Fruit fly (Drosophila melanogaster) whole organism, embryonic: ENCODE data around the gene mei-218.

Experiments used
- Abd-B ChIP-seq: fragments of 200-800 bp; sonication (Bioruptor generic); optimal IDR thresholded peaks from 2 replicates; lab custom pipeline; 2018; ENCODE audit warnings: missing biosample characterization, mild to moderate bottlenecking, missing genetic modification characterization, moderate library complexity
- CG10979 ChIP-seq: fragments of 200-800 bp; sonication (Bioruptor generic); optimal IDR thresholded peaks from 2 replicates; lab custom pipeline; 2018; ENCODE audit warnings: missing biosample characterization, mild to moderate bottlenecking, missing genetic modification characterization, moderate library complexity
- CG11560 ChIP-seq: fragments of 200-800 bp; sonication (Bioruptor generic); IDR thresholded peaks from 3 replicates; pipeline ENCODE4 v1.3.6; 2022; ENCODE audit warnings: missing biosample characterization, missing genetic modification characterization
- CG12071 ChIP-seq: fragments of 200-800 bp; sonication (Bioruptor generic); optimal IDR thresholded peaks from 3 replicates; lab custom pipeline; 2018; ENCODE audit warnings: missing biosample characterization, mild to moderate bottlenecking, missing genetic modification characterization
- CG15696 ChIP-seq: fragments of 200-800 bp; sonication (Bioruptor generic); optimal IDR thresholded peaks from 2 replicates; lab custom pipeline; 2019; ENCODE audit warnings: missing biosample characterization, mild to moderate bottlenecking, missing genetic modification characterization, moderate library complexity
- CG16813 ChIP-seq: fragments of 200-800 bp; sonication (Bioruptor generic); IDR thresholded peaks from 3 replicates; pipeline ENCODE4 v1.3.6; 2022; ENCODE audit warnings: missing biosample characterization, missing genetic modification characterization; ENCODE audit not compliant: partially characterized antibody
- CG16815 ChIP-seq: fragments of 200-800 bp; sonication (Bioruptor generic); optimal IDR thresholded peaks from 3 replicates; lab custom pipeline; 2017; ENCODE audit warnings: missing biosample characterization, mild to moderate bottlenecking, missing genetic modification characterization
- CG16863 ChIP-seq: fragments of 200-800 bp; sonication (Bioruptor generic); optimal IDR thresholded peaks from 3 replicates; lab custom pipeline; 2016; ENCODE audit warnings: missing biosample characterization, missing genetic modification characterization
- CG18262 ChIP-seq: fragments of 200-800 bp; optimal IDR thresholded peaks from 3 replicates; lab custom pipeline; 2019; ENCODE audit warnings: missing biosample characterization, mild to moderate bottlenecking, missing genetic modification characterization, moderate library complexity
- CG3281 ChIP-seq: fragments of 200-800 bp; sonication (Bioruptor generic); optimal IDR thresholded peaks from 3 replicates; lab custom pipeline; 2017; ENCODE audit warnings: missing biosample characterization, mild to moderate bottlenecking, missing genetic modification characterization
- CG33557 ChIP-seq: fragments of 200-800 bp; sonication (Bioruptor generic); optimal IDR thresholded peaks from 2 replicates; lab custom pipeline; 2019; ENCODE audit warnings: missing biosample characterization, mild to moderate bottlenecking, missing genetic modification characterization, moderate library complexity
- CG4360 ChIP-seq: fragments of 200-800 bp; sonication (Bioruptor generic); IDR thresholded peaks from 2 replicates; pipeline ENCODE4 v1.3.6; 2022; ENCODE audit warnings: missing biosample characterization, missing genetic modification characterization
- CG4730 ChIP-seq: fragments of 200-800 bp; sonication (Bioruptor generic); IDR thresholded peaks from 2 replicates; pipeline ENCODE4 v1.3.6; 2022; ENCODE audit warnings: missing biosample characterization, missing genetic modification characterization
- CG6175 ChIP-seq: fragments of 200-800 bp; sonication (Bioruptor generic); IDR thresholded peaks from 3 replicates; pipeline ENCODE4 v1.3.6; 2022; ENCODE audit warnings: missing biosample characterization, missing genetic modification characterization
- CG7786 ChIP-seq: fragments of 200-800 bp; sonication (Bioruptor generic); optimal IDR thresholded peaks from 2 replicates; lab custom pipeline; 2016; ENCODE audit warnings: missing biosample characterization, missing genetic modification characterization
- CG7839 ChIP-seq: fragments of 200-800 bp; sonication (Bioruptor generic); optimal IDR thresholded peaks from 3 replicates; lab custom pipeline; 2018; ENCODE audit warnings: missing biosample characterization, mild to moderate bottlenecking, missing genetic modification characterization, moderate library complexity
- CG8388 ChIP-seq: fragments of 200-800 bp; sonication (Bioruptor generic); optimal IDR thresholded peaks from 2 replicates; lab custom pipeline; 2019; ENCODE audit warnings: missing biosample characterization, mild to moderate bottlenecking, missing genetic modification characterization, moderate library complexity
- CG8478 ChIP-seq: fragments of >200 bp; optimal IDR thresholded peaks from 2 replicates; lab custom pipeline; 2018
- CHES-1-like ChIP-seq: fragments of 200-800 bp; sonication (Bioruptor generic); optimal IDR thresholded peaks from 2 replicates; lab custom pipeline; 2016; ENCODE audit warnings: missing biosample characterization, missing genetic modification characterization
- D ChIP-seq, 2 experiments: fragments of 200-800 bp in 1 of 2; fragments of >200 bp in 1 of 2; sonication (Bioruptor generic) in 1 of 2; optimal IDR thresholded peaks; 2 replicates in 1 of 2; 3 replicates in 1 of 2; lab custom pipeline; 2017; ENCODE audit warnings: mild to moderate bottlenecking in 1 of 2, missing biosample characterization in 1 of 2, missing genetic modification characterization in 1 of 2, missing genetic modification reagents in 1 of 2
- D19B ChIP-seq: fragments of 200-800 bp; sonication (Bioruptor generic); optimal IDR thresholded peaks from 2 replicates; lab custom pipeline; 2017; ENCODE audit warnings: missing biosample characterization, mild to moderate bottlenecking, missing genetic modification characterization
- Fer3 ChIP-seq: fragments of 200-800 bp; sonication (Bioruptor generic); optimal IDR thresholded peaks from 2 replicates; lab custom pipeline; 2018; ENCODE audit warnings: missing biosample characterization, mild to moderate bottlenecking, missing genetic modification characterization, moderate library complexity
- GATAe ChIP-seq: fragments of 200-800 bp; sonication (Bioruptor generic); conservative IDR thresholded peaks from 2 replicates; pipeline ENCODE4 v1.3.6; 2022; ENCODE audit warnings: missing biosample characterization, missing genetic modification characterization
- Gug ChIP-seq: fragments of 200-800 bp; sonication (Bioruptor generic); IDR thresholded peaks from 4 replicates; pipeline ENCODE4 v1.3.6; 2022; ENCODE audit warnings: missing biosample characterization, missing genetic modification characterization
- Mrtf ChIP-seq: fragments of 200-800 bp; sonication (Bioruptor generic); IDR thresholded peaks from 3 replicates; pipeline ENCODE4 v1.3.6; 2022; ENCODE audit warnings: missing biosample characterization, missing genetic modification characterization
- Optix ChIP-seq: fragments of 200-800 bp; sonication (Bioruptor generic); IDR thresholded peaks from 3 replicates; pipeline ENCODE4 v1.3.6; 2022; ENCODE audit warnings: missing biosample characterization, missing genetic modification characterization
- Six4 ChIP-seq: fragments of 200-800 bp; sonication (Bioruptor generic); optimal IDR thresholded peaks from 2 replicates; lab custom pipeline; 2016; ENCODE audit warnings: missing biosample characterization, missing genetic modification characterization
- Sox102F ChIP-seq: fragments of 200-800 bp; sonication (Bioruptor generic); optimal IDR thresholded peaks from 2 replicates; lab custom pipeline; 2018; ENCODE audit warnings: missing biosample characterization, mild to moderate bottlenecking, missing genetic modification characterization, moderate library complexity
- Sry-δ ChIP-seq: fragments of 200-800 bp; sonication (Bioruptor generic); optimal IDR thresholded peaks from 2 replicates; lab custom pipeline; 2016; ENCODE audit warnings: missing biosample characterization, missing genetic modification characterization
- ac ChIP-seq: fragments of 200-800 bp; sonication (Bioruptor generic); optimal IDR thresholded peaks from 3 replicates; lab custom pipeline; 2017; ENCODE audit warnings: missing biosample characterization, mild to moderate bottlenecking, missing genetic modification characterization
- ato ChIP-seq: fragments of 200-800 bp; sonication (Bioruptor generic); IDR thresholded peaks from 2 replicates; pipeline ENCODE4 v1.3.6; 2022; ENCODE audit warnings: missing biosample characterization, missing genetic modification characterization; ENCODE audit not compliant: partially characterized antibody
- chif ChIP-seq, 2 experiments: fragments of 200-800 bp; sonication (Bioruptor generic); optimal IDR thresholded peaks; 3 replicates each; lab custom pipeline; 2016; ENCODE audit warnings: missing biosample characterization in 2 of 2, missing genetic modification characterization in 2 of 2
- chinmo ChIP-seq: fragments of 200-800 bp; sonication (Bioruptor generic); IDR thresholded peaks from 4 replicates; pipeline ENCODE4 v1.3.6; 2022; ENCODE audit warnings: missing biosample characterization, missing genetic modification characterization; ENCODE audit not compliant: partially characterized antibody
- chm ChIP-seq: fragments of 200-800 bp; sonication (Bioruptor generic); IDR thresholded peaks from 2 replicates; pipeline ENCODE4 v1.3.6; 2022; ENCODE audit warnings: missing biosample characterization, missing genetic modification characterization
- dmrt11E ChIP-seq: fragments of 200-800 bp; sonication (Bioruptor generic); optimal IDR thresholded peaks from 3 replicates; lab custom pipeline; 2018; ENCODE audit warnings: missing biosample characterization, mild to moderate bottlenecking, missing genetic modification characterization, moderate library complexity
- dmrt99B ChIP-seq: fragments of 200-800 bp; sonication (Bioruptor generic); optimal IDR thresholded peaks from 2 replicates; lab custom pipeline; 2018; ENCODE audit warnings: missing biosample characterization, mild to moderate bottlenecking, missing genetic modification characterization, moderate library complexity
- emc ChIP-seq: fragments of 200-800 bp; sonication (Bioruptor generic); optimal IDR thresholded peaks from 2 replicates; lab custom pipeline; 2016; ENCODE audit warnings: missing biosample characterization, missing genetic modification characterization
- esg ChIP-seq: fragments of 200-800 bp; sonication (Bioruptor generic); conservative IDR thresholded peaks from 2 replicates; pipeline ENCODE4 v1.3.6; 2022; ENCODE audit warnings: missing biosample characterization, missing genetic modification characterization
- fd96Cb ChIP-seq: fragments of 200-800 bp; sonication (Bioruptor generic); optimal IDR thresholded peaks from 2 replicates; lab custom pipeline; 2018; ENCODE audit warnings: missing biosample characterization, mild to moderate bottlenecking, missing genetic modification characterization, moderate library complexity
- gcm2 ChIP-seq: fragments of 200-800 bp; sonication (Bioruptor generic); optimal IDR thresholded peaks from 2 replicates; lab custom pipeline; 2016; ENCODE audit warnings: missing biosample characterization, missing genetic modification characterization
- gsb-n ChIP-seq: fragments of 200-800 bp; sonication (Bioruptor generic); optimal IDR thresholded peaks from 3 replicates; lab custom pipeline; 2018; ENCODE audit warnings: missing biosample characterization, mild to moderate bottlenecking, missing genetic modification characterization
- gt ChIP-seq: fragments of 200-800 bp; sonication (Bioruptor generic); IDR thresholded peaks from 2 replicates; pipeline ENCODE4 v1.3.6; 2022; ENCODE audit warnings: missing biosample characterization, missing genetic modification characterization
- ham ChIP-seq: fragments of 200-800 bp; sonication (Bioruptor generic); IDR thresholded peaks from 2 replicates; pipeline ENCODE4 v1.3.6; 2022; ENCODE audit warnings: missing biosample characterization, missing genetic modification characterization
- ind ChIP-seq: fragments of 200-800 bp; sonication (Bioruptor generic); optimal IDR thresholded peaks from 3 replicates; lab custom pipeline; 2016; ENCODE audit warnings: missing biosample characterization, missing genetic modification characterization
- lab ChIP-seq: fragments of 200-800 bp; sonication (Bioruptor generic); optimal IDR thresholded peaks from 3 replicates; lab custom pipeline; 2017; ENCODE audit warnings: missing biosample characterization, missing genetic modification characterization, mild to moderate bottlenecking, moderate library complexity, missing genetic modification reagents
- ranshi ChIP-seq: fragments of 200-800 bp; sonication (Bioruptor generic); IDR thresholded peaks from 2 replicates; pipeline ENCODE4 v1.3.6; 2022; ENCODE audit warnings: missing biosample characterization, missing genetic modification characterization
- unc-4 ChIP-seq: fragments of 200-800 bp; sonication (Bioruptor generic); IDR thresholded peaks from 2 replicates; pipeline ENCODE4 v1.3.6; 2022; ENCODE audit warnings: missing biosample characterization, missing genetic modification characterization; ENCODE audit not compliant: partially characterized antibody
- usp ChIP-seq: fragments of >200 bp; optimal IDR thresholded peaks from 2 replicates; lab custom pipeline; 2017; ENCODE audit warnings: missing biosample characterization, missing genetic modification characterization

Gene mei-218

dm6 chrX:17147983-17148637 lies 5.3 kb upstream of the mei-218 start, which contains the start of gene RpS5a (continued):
- peak; percentile 76; the same call in 3 of the 4 replicates for TF ChIP-seq Gug (GFP tag; lab: Robert Waterston, UW)
- peak; percentile 83 for TF ChIP-seq CG8478 (lab: Kevin White, UChicago)
- TF ChIP-seq Abd-B (GFP tag; lab: Kevin White, UChicago), result peak; percentile 57
- peak; percentile 84 for TF ChIP-seq CG12071 (GFP tag; lab: Kevin White, UChicago)
- peak; percentile 70 for TF ChIP-seq D19B (GFP tag; lab: Kevin White, UChicago)
- TF ChIP-seq CG16815, result peak; percentile 67
- TF ChIP-seq Sox102F (GFP tag; lab: Kevin White, UChicago), result no peak
- peak; percentile 81 for TF ChIP-seq CHES-1-like (GFP tag; lab: Kevin White, UChicago)
- TF ChIP-seq chinmo (GFP tag; lab: Robert Waterston, UW), result no peak; the same call in 3 of the 4 replicates
- peak; percentile 93 for TF ChIP-seq lab (GFP tag; lab: Kevin White, UChicago)
- TF ChIP-seq usp (GFP tag; lab: Kevin White, UChicago), result no peak
- TF ChIP-seq Six4 (GFP tag; lab: Kevin White, UChicago), result peak; percentile 45
- TF ChIP-seq ind (GFP tag; lab: Kevin White, UChicago), result peak; percentile 74
- TF ChIP-seq ac (GFP tag; lab: Kevin White, UChicago), result peak; percentile 60
- TF ChIP-seq gcm2 (GFP tag; lab: Kevin White, UChicago), result peak; percentile 61
- TF ChIP-seq ato (GFP tag; lab: Robert Waterston, UW), result peak; percentile 53; the same call in 1 of the 2 replicates
- TF ChIP-seq CG6175 (GFP tag; lab: Robert Waterston, UW), result peak; percentile 47; the same call in 2 of the 3 replicates
- peak; percentile 65; the same call in 2 of the 3 replicates for TF ChIP-seq CG11560 (tag; lab: Robert Waterston, UW)
- peak; percentile 66 for TF ChIP-seq gsb-n (tag; lab: Kevin White, UChicago)
- peak; percentile 88 for TF ChIP-seq emc (GFP tag; lab: Kevin White, UChicago)
- TF ChIP-seq esg (GFP tag; lab: Robert Waterston, UW), result peak; percentile 38; the same call in 1 of the 2 replicates
- peak; percentile 51 for TF ChIP-seq dmrt99B (tag; lab: Kevin White, UChicago)
- TF ChIP-seq CG4360 (GFP tag; lab: Robert Waterston, UW), result 0 out of 2 replicates have a peak, but pooled peaks have one; percentile 3
- no peak for TF ChIP-seq Mrtf
- peak; percentile 77 for TF ChIP-seq Sry-δ (GFP tag; lab: Kevin White, UChicago)
- TF ChIP-seq CG16813 (GFP tag; lab: Robert Waterston, UW), result peak; percentile 90
- TF ChIP-seq ham (GFP tag; lab: Robert Waterston, UW), result no peak
- peak; percentile 67 for TF ChIP-seq CG7839 (tag; lab: Kevin White, UChicago)
- peak; percentile 80 for TF ChIP-seq CG7786 (GFP tag; lab: Kevin White, UChicago)
- TF ChIP-seq Optix (GFP tag; lab: Robert Waterston, UW), result peak; percentile 71; the same call in 2 of the 3 replicates
- TF ChIP-seq chif (GFP tag; optimal IDR thresholded peaks at IDR 0.05; lab: Kevin White, UChicago), result peak; percentile 72 to 76
- TF ChIP-seq dmrt11E (tag; lab: Kevin White, UChicago), result peak; percentile 75
- TF ChIP-seq CG33557 (GFP tag; lab: Kevin White, UChicago), result peak; percentile 73
- peak; percentile 57 for TF ChIP-seq CG4730 (GFP tag; lab: Robert Waterston, UW)
- peak; percentile 72 for TF ChIP-seq D (optimal IDR thresholded peaks at IDR 0.05; lab: Kevin White, UChicago)
- peak; percentile 77 for TF ChIP-seq D (GFP tag; optimal IDR thresholded peaks at IDR 0.05; lab: Kevin White, UChicago)
- TF ChIP-seq CG10979 (tag; lab: Kevin White, UChicago), result peak; percentile 60
- TF ChIP-seq CG3281, result peak; percentile 90
- peak; percentile 67 for TF ChIP-seq CG18262 (tag; lab: Kevin White, UChicago)
- peak; percentile 79 for TF ChIP-seq CG16863 (GFP tag; lab: Kevin White, UChicago)
- TF ChIP-seq Fer3 (tag; lab: Kevin White, UChicago), result peak; percentile 76
- peak; percentile 62; the same call in 1 of the 2 replicates for TF ChIP-seq gt (GFP tag; lab: Robert Waterston, UW)
- TF ChIP-seq unc-4, result peak; percentile 64; the same call in 1 of the 2 replicates
- TF ChIP-seq fd96Cb (tag; lab: Kevin White, UChicago), result peak; percentile 54
- TF ChIP-seq ranshi (GFP tag; lab: Robert Waterston, UW), result peak; percentile 77; the same call in 1 of the 2 replicates
- TF ChIP-seq CG15696 (tag; lab: Kevin White, UChicago), result peak; percentile 28
- TF ChIP-seq GATAe, result no peak
- peak; percentile 87 for TF ChIP-seq chm (GFP tag; lab: Robert Waterston, UW)
- TF ChIP-seq CG8388 (GFP tag; lab: Kevin White, UChicago), result peak; percentile 40
